Fruit fly (Drosophila melanogaster): ENCODE data around the gene SCaMC.

The SCaMC gene

dm6 chr3L:12420437-12420836 is 5.8 kb upstream of the SCaMC start (continued):
- TF ChIP-seq fd59A (GFP tag; optimal IDR thresholded peaks at IDR 0.05) (no peak), achi (GFP tag; optimal IDR thresholded peaks at IDR 0.05) (no peak), Hr39 (GFP tag; optimal IDR thresholded peaks at IDR 0.05) (peak; percentile 8), CG11294 (GFP tag; IDR thresholded peaks at IDR 0.05) (no peak), Gug (GFP tag; IDR thresholded peaks at IDR 0.05) (no peak), Eip75B (GFP tag; optimal IDR thresholded peaks at IDR 0.05) (no peak), Ets21C (GFP tag; optimal IDR thresholded peaks at IDR 0.05) (no peak), CG3919 (GFP tag; optimal IDR thresholded peaks at IDR 0.05) (peak; percentile 40), lz (GFP tag; optimal IDR thresholded peaks at IDR 0.05) (peak; percentile 28), CG32006 (GFP tag; optimal IDR thresholded peaks at IDR 0.05) (no peak), CG3032 (tag; optimal IDR thresholded peaks at IDR 0.05) (peak; percentile 5), Met (GFP tag; optimal IDR thresholded peaks at IDR 0.05) (no peak), CG6276 (GFP tag; optimal IDR thresholded peaks at IDR 0.05) (no peak), CG9139 (GFP tag; optimal IDR thresholded peaks at IDR 0.05) (peak; percentile 16), Eip78C (GFP tag) (peak; percentile 80), CG34406 (GFP tag; optimal IDR thresholded peaks at IDR 0.05) (no peak), OdsH (GFP tag; optimal IDR thresholded peaks at IDR 0.05) (no peak), CG8319 (GFP tag; optimal IDR thresholded peaks at IDR 0.05) (no peak), CG10669 (GFP tag; optimal IDR thresholded peaks at IDR 0.05) (peak; percentile 41), CG6163 (GFP tag; IDR thresholded peaks at IDR 0.05) (0 out of 3 replicates have a peak, but pooled peaks have one; percentile 38), Sox15 (GFP tag; optimal IDR thresholded peaks at IDR 0.05) (no peak), CG31627 (GFP tag; optimal IDR thresholded peaks at IDR 0.05) (peak; percentile 9), fkh (GFP tag; optimal IDR thresholded peaks at IDR 0.05) (no peak)

dm6 chr3L:12417341-12417740 is 2.7 kb upstream of the SCaMC start, which contains the start of gene ArfGAP1:
Gene ArfGAP1, minus strand, starts transcription at chr3L:12417580.
- no peak for TF ChIP-seq Met (GFP tag; optimal IDR thresholded peaks at IDR 0.05)
- TF ChIP-seq CG10669 (GFP tag; optimal IDR thresholded peaks at IDR 0.05): no peak
- peak; percentile 71 for TF ChIP-seq Eip78C (GFP tag)
- TF ChIP-seq dac (GFP tag; optimal IDR thresholded peaks at IDR 0.05): no peak
- no peak for TF ChIP-seq fkh (GFP tag; optimal IDR thresholded peaks at IDR 0.05)
- no peak for TF ChIP-seq Eip75B (GFP tag; optimal IDR thresholded peaks at IDR 0.05)
- TF ChIP-seq spab (GFP tag; optimal IDR thresholded peaks at IDR 0.05): no peak
- TF ChIP-seq Sox102F (GFP tag; optimal IDR thresholded peaks at IDR 0.05): no peak
- TF ChIP-seq esn (GFP tag; optimal IDR thresholded peaks at IDR 0.05): peak; percentile 27
- no peak for TF ChIP-seq lz (GFP tag; optimal IDR thresholded peaks at IDR 0.05)
- TF ChIP-seq CG10631 (GFP tag; optimal IDR thresholded peaks at IDR 0.05): no peak
- no peak for TF ChIP-seq CG6792 (GFP tag; optimal IDR thresholded peaks at IDR 0.05)
- no peak for TF ChIP-seq eg (GFP tag; IDR thresholded peaks at IDR 0.05)
- TF ChIP-seq Gug (GFP tag; IDR thresholded peaks at IDR 0.05): no peak
- TF ChIP-seq CG31627 (GFP tag; optimal IDR thresholded peaks at IDR 0.05): no peak
- TF ChIP-seq CG11902 (GFP tag; optimal IDR thresholded peaks at IDR 0.05): no peak

dm6 chr3L:12411214-12411685 is 3.4 kb downstream of the SCaMC start:
- TF ChIP-seq Eip78C (GFP tag) (peak; percentile 2), Eip93F (GFP tag; optimal IDR thresholded peaks at IDR 0.05) (no peak), Hr39 (GFP tag; optimal IDR thresholded peaks at IDR 0.05) (no peak), Eip75B (GFP tag; optimal IDR thresholded peaks at IDR 0.05) (no peak), fkh (GFP tag; optimal IDR thresholded peaks at IDR 0.05) (no peak), CG1621 (tag; optimal IDR thresholded peaks at IDR 0.05) (peak; percentile 0), Lpt (GFP tag; optimal IDR thresholded peaks at IDR 0.05) (no peak), lz (GFP tag; optimal IDR thresholded peaks at IDR 0.05) (no peak), cyc (GFP tag; optimal IDR thresholded peaks at IDR 0.05) (no peak), salr (GFP tag; optimal IDR thresholded peaks at IDR 0.05) (no peak)

Measured in whole organism, prepupa.